Worm (Caenorhabditis elegans) whole organism, midembryonic: Measurements from ENCODE around the gene Y39A1A.9.

Experiments used
- T22C8.4 ChIP-seq: fragments of 200-800 bp; sonication (Bioruptor generic); IDR thresholded peaks from 2 replicates; pipeline ENCODE4 v1.3.6; 2022; ENCODE audit warnings: missing genetic modification characterization, missing compliant biosample characterization
- cog-1 ChIP-seq: sonication (generic microtip); optimal IDR thresholded peaks from 2 replicates; lab custom pipeline; 2016; ENCODE audit warnings: missing genetic modification characterization, missing compliant biosample characterization
- flt-1 ChIP-seq: fragments of 200-800 bp; sonication (Bioruptor generic); IDR thresholded peaks from 2 replicates; pipeline ENCODE4 v1.3.6; 2022; ENCODE audit warnings: missing genetic modification characterization, missing compliant biosample characterization
- klf-2 ChIP-seq: fragments of 200-800 bp; sonication (Bioruptor generic); conservative IDR thresholded peaks from 2 replicates; pipeline ENCODE4 v1.3.6; 2022; ENCODE audit warnings: missing genetic modification reagents, missing genetic modification characterization, missing compliant biosample characterization
- med-1 ChIP-seq: sonication (generic microtip); optimal IDR thresholded peaks from 2 replicates; lab custom pipeline; 2017; ENCODE audit warnings: missing genetic modification characterization, mild to moderate bottlenecking, missing compliant biosample characterization, antibody characterized with exemption, missing genetic modification reagents; ENCODE audit not compliant: insufficient read depth
- ref-1 ChIP-seq: fragments of 200-800 bp; sonication (Bioruptor generic); conservative IDR thresholded peaks from 2 replicates; pipeline ENCODE4 v1.3.6; 2022; ENCODE audit warnings: missing genetic modification reagents, missing genetic modification characterization, missing compliant biosample characterization
- ztf-23 ChIP-seq: fragments of 200-800 bp; sonication (Bioruptor generic); IDR thresholded peaks from 2 replicates; pipeline ENCODE4 v1.3.6; 2022; ENCODE audit warnings: missing genetic modification reagents, missing genetic modification characterization, missing compliant biosample characterization
- ztf-29 ChIP-seq: fragments of 200-800 bp; sonication (Bioruptor generic); IDR thresholded peaks from 2 replicates; pipeline ENCODE4 v1.3.6; 2022; ENCODE audit warnings: missing genetic modification reagents, missing genetic modification characterization, missing compliant biosample characterization

DNA sequence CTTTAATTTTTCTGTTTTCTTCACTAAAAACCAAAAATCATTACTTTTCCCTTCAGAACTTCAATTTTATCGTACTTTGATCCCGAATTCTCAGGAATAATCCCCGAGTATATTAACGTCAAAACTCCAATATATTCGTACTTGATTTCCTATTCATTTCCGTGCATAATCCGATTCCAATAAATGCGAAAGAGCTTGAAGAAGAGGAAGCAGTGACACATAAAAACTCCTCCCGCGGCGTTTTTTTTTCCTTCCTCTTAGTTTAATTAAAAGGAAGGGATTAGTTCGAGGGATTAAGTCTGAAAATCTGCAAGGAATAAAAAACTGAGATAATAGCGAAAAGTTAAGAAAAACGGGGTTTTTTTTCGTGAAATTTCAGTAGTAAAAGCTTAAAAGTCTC lies 32.4 kb downstream of the Y39A1A.9 start:
- TF ChIP-seq T22C8.4 (GFP tag; lab: Robert Waterston, UW) = no peak
- no peak for TF ChIP-seq ztf-29 (GFP tag; lab: Robert Waterston, UW)
- TF ChIP-seq ztf-23 = no peak
- TF ChIP-seq cog-1 = no peak
- TF ChIP-seq med-1 (GFP tag; lab: Kevin White, UChicago) = no peak
- TF ChIP-seq flt-1 (GFP tag; lab: Robert Waterston, UW) = no peak
- no peak for TF ChIP-seq klf-2 (GFP tag; lab: Robert Waterston, UW)
- TF ChIP-seq ref-1 (GFP tag; lab: Robert Waterston, UW) = no peak
